Fruit fly (Drosophila melanogaster) whole organism, wandering third instar larva: ENCODE measurements around the gene CG42764.

Source experiments
- Abd-B ChIP-seq: fragments of >200 bp; optimal IDR thresholded peaks from 2 replicates; lab custom pipeline; 2017; ENCODE audit warnings: missing biosample characterization, missing genetic modification characterization
- CG32264 ChIP-seq: fragments of 200-800 bp; sonication (Bioruptor generic); optimal IDR thresholded peaks from 2 replicates; lab custom pipeline; 2016; ENCODE audit warnings: missing biosample characterization, missing genetic modification characterization
- CrebA ChIP-seq: fragments of 200-800 bp; sonication (Bioruptor generic); optimal IDR thresholded peaks from 2 replicates; lab custom pipeline; 2016; ENCODE audit warnings: missing biosample characterization, mild to moderate bottlenecking, missing genetic modification characterization, borderline replicate concordance
- Dfd ChIP-seq: fragments of >200 bp; optimal IDR thresholded peaks from 2 replicates; lab custom pipeline; 2017; ENCODE audit warnings: missing biosample characterization, missing genetic modification characterization
- GATAd ChIP-seq: sonication (Bioruptor generic); optimal IDR thresholded peaks from 2 replicates; lab custom pipeline; 2016; ENCODE audit warnings: missing biosample characterization, missing genetic modification characterization
- HLH106 ChIP-seq: fragments of 200-800 bp; optimal IDR thresholded peaks from 3 replicates; lab custom pipeline; 2019; ENCODE audit warnings: missing biosample characterization, mild to moderate bottlenecking, missing genetic modification characterization, moderate library complexity
- Hr78 ChIP-seq: fragments of >200 bp; optimal IDR thresholded peaks from 2 replicates; lab custom pipeline; 2017; ENCODE audit warnings: missing biosample characterization, missing genetic modification characterization
- Jra ChIP-seq: sonication (Bioruptor generic); optimal IDR thresholded peaks from 2 replicates; lab custom pipeline; 2016; ENCODE audit warnings: missing biosample characterization, missing genetic modification characterization
- N ChIP-seq: fragments of >200 bp; optimal IDR thresholded peaks from 2 replicates; lab custom pipeline; 2018; ENCODE audit warnings: missing biosample characterization, missing external identifiers, missing genetic modification characterization
- OdsH ChIP-seq: fragments of 200-800 bp; sonication (Bioruptor generic); optimal IDR thresholded peaks from 2 replicates; lab custom pipeline; 2016; ENCODE audit warnings: missing biosample characterization, mild to moderate bottlenecking, missing genetic modification characterization
- Rel ChIP-seq, 2 experiments: fragments of 200-800 bp; sonication (Bioruptor generic) in 1 of 2; optimal IDR thresholded peaks; 2 replicates in 1 of 2; 3 replicates in 1 of 2; lab custom pipeline; 2016 to 2019; ENCODE audit warnings: mild to moderate bottlenecking in 2 of 2, missing biosample characterization in 2 of 2, missing genetic modification characterization in 2 of 2, moderate library complexity in 1 of 2
- Sp1 ChIP-seq: fragments of 200-800 bp; sonication (Bioruptor generic); optimal IDR thresholded peaks from 3 replicates; lab custom pipeline; 2019; ENCODE audit warnings: missing biosample characterization, mild to moderate bottlenecking, missing genetic modification characterization, moderate library complexity
- Vsx2 ChIP-seq: fragments of 200-300, 225-300 bp; sonication (Bioruptor generic); optimal IDR thresholded peaks from 2 replicates; lab custom pipeline; 2018; ENCODE audit warnings: missing biosample characterization, missing genetic modification characterization; ENCODE audit not compliant: partially characterized antibody
- br ChIP-seq: fragments of 200-800 bp; sonication (Bioruptor generic); optimal IDR thresholded peaks from 2 replicates; lab custom pipeline; 2016; ENCODE audit warnings: missing biosample characterization, missing genetic modification characterization
- brk ChIP-seq: fragments of 200-800 bp; sonication (Bioruptor generic); optimal IDR thresholded peaks from 2 replicates; lab custom pipeline; 2016; ENCODE audit warnings: missing biosample characterization, mild to moderate bottlenecking, missing genetic modification characterization
- dl ChIP-seq, 2 experiments: fragments of 175-275, 200-275 bp in 1 of 2; fragments of 200-275 bp in 1 of 2; sonication (Bioruptor generic); optimal IDR thresholded peaks; lab custom pipeline; 2018; ENCODE audit warnings: mild to moderate bottlenecking in 2 of 2, missing biosample characterization in 2 of 2, missing genetic modification characterization in 2 of 2, moderate library complexity in 2 of 2; ENCODE audit not compliant: partially characterized antibody in 2 of 2, insufficient read depth in 1 of 2
- dmrt93B ChIP-seq: fragments of 200-800 bp; sonication (Bioruptor generic); optimal IDR thresholded peaks from 2 replicates; lab custom pipeline; 2018; ENCODE audit warnings: missing biosample characterization, mild to moderate bottlenecking, missing genetic modification characterization
- dsf ChIP-seq: sonication (Bioruptor generic); optimal IDR thresholded peaks from 2 replicates; lab custom pipeline; 2016; ENCODE audit warnings: missing biosample characterization, missing genetic modification characterization, borderline replicate concordance
- ey ChIP-seq: fragments of 200-800 bp; sonication (Bioruptor generic); optimal IDR thresholded peaks from 2 replicates; lab custom pipeline; 2016; ENCODE audit warnings: missing biosample characterization, missing genetic modification characterization
- foxo ChIP-seq, 2 experiments: fragments of 200-800 bp; sonication (Bioruptor generic); optimal IDR thresholded peaks; 2 replicates in 1 of 2; 3 replicates in 1 of 2; lab custom pipeline; 2016 to 2017; ENCODE audit warnings: missing biosample characterization in 2 of 2, missing genetic modification characterization in 2 of 2
- h ChIP-seq: fragments of 200-800 bp; sonication (Bioruptor generic); optimal IDR thresholded peaks from 3 replicates; lab custom pipeline; 2016; ENCODE audit warnings: missing biosample characterization, mild to moderate bottlenecking, missing genetic modification characterization
- jim ChIP-seq: fragments of 175-275, 200-325 bp; sonication (Bioruptor generic); optimal IDR thresholded peaks from 2 replicates; lab custom pipeline; 2016; ENCODE audit warnings: missing biosample characterization, mild to moderate bottlenecking, missing genetic modification characterization
- pan ChIP-seq: fragments of >200 bp; optimal IDR thresholded peaks from 2 replicates; lab custom pipeline; 2017
- psq ChIP-seq: fragments of 200-800 bp; sonication (Bioruptor generic); optimal IDR thresholded peaks from 3 replicates; lab custom pipeline; 2017; ENCODE audit warnings: missing biosample characterization, mild to moderate bottlenecking, missing genetic modification characterization, moderate library complexity
- rgr ChIP-seq: fragments of 200-800 bp; sonication (Bioruptor generic); optimal IDR thresholded peaks from 3 replicates; lab custom pipeline; 2016; ENCODE audit warnings: missing biosample characterization, mild to moderate bottlenecking, missing genetic modification characterization
- sv ChIP-seq: fragments of 200-800 bp; sonication (Bioruptor generic); optimal IDR thresholded peaks from 3 replicates; lab custom pipeline; 2016; ENCODE audit warnings: missing biosample characterization, missing genetic modification characterization
- tai ChIP-seq: sonication (Bioruptor generic); optimal IDR thresholded peaks from 2 replicates; lab custom pipeline; 2016; ENCODE audit warnings: missing biosample characterization, missing genetic modification characterization
- usp ChIP-seq: fragments of >200 bp; optimal IDR thresholded peaks from 2 replicates; lab custom pipeline; 2017; ENCODE audit warnings: missing biosample characterization, missing genetic modification characterization
- woc ChIP-seq: sonication (Bioruptor generic); optimal IDR thresholded peaks from 2 replicates; lab custom pipeline; 2016; ENCODE audit warnings: missing biosample characterization, mild to moderate bottlenecking, missing genetic modification characterization

Gene CG42764

dm6 chr3L:20470991-20471498 is 5.2 kb upstream of the CG42764 start:
- no peak for TF ChIP-seq GATAd
- TF ChIP-seq pan, result no peak
- TF ChIP-seq Dfd (GFP tag; lab: Kevin White, UChicago), result no peak
- no peak for TF ChIP-seq Hr78 (GFP tag; lab: Kevin White, UChicago)
- TF ChIP-seq CG32264 (GFP tag; lab: Kevin White, UChicago), result no peak
- no peak for TF ChIP-seq psq (GFP tag; lab: Kevin White, UChicago)
- TF ChIP-seq Sp1 (GFP tag; lab: Kevin White, UChicago), result no peak
- no peak for TF ChIP-seq sv
- no peak for TF ChIP-seq br (GFP tag; lab: Kevin White, UChicago)
- TF ChIP-seq foxo (GFP tag; optimal IDR thresholded peaks at IDR 0.05; lab: Kevin White, UChicago), result no peak
- no peak for TF ChIP-seq HLH106
- TF ChIP-seq woc (GFP tag; lab: Kevin White, UChicago), result no peak
- no peak for TF ChIP-seq tai
- TF ChIP-seq OdsH (GFP tag; lab: Kevin White, UChicago), result no peak
- no peak for TF ChIP-seq rgr (GFP tag; lab: Kevin White, UChicago)

dm6 chr3L:20467433-20467832 is 1.6 kb upstream of the CG42764 start:
- TF ChIP-seq HLH106 (no peak), psq (GFP tag; lab: Kevin White, UChicago) (no peak), Rel (GFP tag; optimal IDR thresholded peaks at IDR 0.05; lab: Kevin White, UChicago) (no peak), Rel (tag; optimal IDR thresholded peaks at IDR 0.05; lab: Kevin White, UChicago) (no peak), ey (GFP tag; lab: Kevin White, UChicago) (no peak), brk (GFP tag; lab: Kevin White, UChicago) (no peak)

- TF ChIP-seq N (no peak), Rel (GFP tag; optimal IDR thresholded peaks at IDR 0.05; lab: Kevin White, UChicago) (no peak), Rel (tag; optimal IDR thresholded peaks at IDR 0.05; lab: Kevin White, UChicago) (no peak), foxo (GFP tag; optimal IDR thresholded peaks at IDR 0.05; lab: Kevin White, UChicago) (no peak), usp (no peak), brk (GFP tag; lab: Kevin White, UChicago) (no peak), CrebA (no peak), jim (GFP tag; lab: Kevin White, UChicago) (no peak), pan (no peak), Sp1 (GFP tag; lab: Kevin White, UChicago) (no peak), Hr78 (GFP tag; lab: Kevin White, UChicago) (no peak)
- TF ChIP-seq, all 38 proteins: peak for 0
These were observed 758 bp upstream of the CG42764 start, which contains the start of gene Tdh for dm6 chr3L:20466599-20466998. Tdh (plus strand) TSS chr3L:20466944.

dm6 chr3L:20464677-20465076 is 1.2 kb downstream of the CG42764 start, which contains the start of gene atk:
atk (minus strand) TSS chr3L:20464862.
- TF ChIP-seq dmrt93B (GFP tag; lab: Kevin White, UChicago) (no peak), h (GFP tag; lab: Kevin White, UChicago) (no peak), dsf (GFP tag; lab: Kevin White, UChicago) (no peak), N (no peak), dl (GFP tag; optimal IDR thresholded peaks at IDR 0.05; lab: Kevin White, UChicago; ENCODE audit: insufficient read depth in 1 of 2, partially characterized antibody in 2 of 2) (no peak), br (GFP tag; lab: Kevin White, UChicago) (no peak), usp (no peak), woc (GFP tag; lab: Kevin White, UChicago) (no peak), HLH106 (no peak), GATAd (no peak), CG32264 (GFP tag; lab: Kevin White, UChicago) (no peak), Abd-B (GFP tag; lab: Kevin White, UChicago) (no peak), CrebA (no peak), Jra (GFP tag; lab: Kevin White, UChicago) (no peak), tai (no peak), jim (GFP tag; lab: Kevin White, UChicago) (no peak), OdsH (GFP tag; lab: Kevin White, UChicago) (no peak), sv (no peak)

- TF ChIP-seq CG32264 (GFP tag; lab: Kevin White, UChicago), result no peak
- no peak for TF ChIP-seq Sp1 (GFP tag; lab: Kevin White, UChicago)
- no peak for TF ChIP-seq HLH106
- TF ChIP-seq rgr (GFP tag; lab: Kevin White, UChicago), result no peak
- no peak for TF ChIP-seq foxo (GFP tag; optimal IDR thresholded peaks at IDR 0.05; lab: Kevin White, UChicago)
- TF ChIP-seq N, result no peak
- TF ChIP-seq Vsx2 (GFP tag; lab: Kevin White, UChicago), result no peak
- no peak for TF ChIP-seq h (GFP tag; lab: Kevin White, UChicago)
- TF ChIP-seq Rel (GFP tag; optimal IDR thresholded peaks at IDR 0.05; lab: Kevin White, UChicago), result no peak
- TF ChIP-seq Rel (tag; optimal IDR thresholded peaks at IDR 0.05; lab: Kevin White, UChicago), result no peak
- no peak for TF ChIP-seq br (GFP tag; lab: Kevin White, UChicago)
- TF ChIP-seq dmrt93B (GFP tag; lab: Kevin White, UChicago), result no peak
- no peak for TF ChIP-seq dl (GFP tag; optimal IDR thresholded peaks at IDR 0.05; lab: Kevin White, UChicago; ENCODE audit: insufficient read depth in 1 of 2, partially characterized antibody in 2 of 2)
These were observed 3.5 kb downstream of the CG42764 start for dm6 chr3L:20462391-20462790.
